Worm (Caenorhabditis elegans) whole organism, mixed stage, embryonic: ENCODE results near the gene srh-231.

Experiments used
- blmp-1 ChIP-seq: fragments of 150-350 bp; optimal IDR thresholded peaks from 2 replicates; lab custom pipeline; 2014; ENCODE audit warnings: missing biosample characterization, missing genetic modification characterization
- ceh-43 ChIP-seq: fragments of 200-800 bp; sonication (Bioruptor generic); optimal IDR thresholded peaks from 2 replicates; lab custom pipeline; 2018; ENCODE audit warnings: mild to moderate bottlenecking, missing genetic modification characterization, moderate library complexity, missing compliant biosample characterization
- lin-32 ChIP-seq: fragments of 200-800 bp; sonication (Bioruptor generic); optimal IDR thresholded peaks from 2 replicates; lab custom pipeline; 2018; ENCODE audit warnings: mild to moderate bottlenecking, missing genetic modification characterization, missing compliant biosample characterization
- pha-4 ChIP-seq: fragments of 150-350 bp; optimal IDR thresholded peaks from 2 replicates; lab custom pipeline; 2018; ENCODE audit warnings: missing biosample characterization, missing genetic modification reagents, missing genetic modification characterization
- snpc-4 ChIP-seq: fragments of 150-350 bp; optimal IDR thresholded peaks from 2 replicates; lab custom pipeline; 2014; ENCODE audit warnings: missing biosample characterization, missing genetic modification characterization
- unc-62 ChIP-seq: fragments of 150-350 bp; optimal IDR thresholded peaks from 2 replicates; lab custom pipeline; 2014; ENCODE audit warnings: missing biosample characterization, missing genetic modification reagents, missing genetic modification characterization
- ztf-11 ChIP-seq: fragments of 150-350 bp; optimal IDR thresholded peaks from 2 replicates; lab custom pipeline; 2014; ENCODE audit warnings: missing biosample characterization, missing genetic modification characterization

DNA sequence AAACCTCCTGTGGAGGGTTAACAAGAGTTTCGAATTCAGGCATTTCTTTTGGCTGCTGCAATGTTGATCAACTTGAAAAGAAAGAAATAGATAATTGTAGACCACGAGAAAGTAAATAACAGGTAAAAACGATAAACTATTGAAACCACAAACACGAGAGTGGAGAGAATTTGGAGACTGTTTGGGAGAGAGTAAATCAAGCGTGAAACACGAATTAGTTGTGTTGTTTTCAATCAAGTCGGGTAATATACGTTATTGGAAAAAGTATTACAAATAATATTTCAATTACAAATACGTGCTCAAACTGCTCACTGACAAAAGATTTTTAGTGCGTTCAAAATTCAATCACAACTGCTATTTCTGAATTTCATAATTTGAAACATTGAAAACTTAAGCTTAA, 29.0 kb upstream of the srh-231 start, which contains the start of gene C03G6.17:
- TF ChIP-seq ztf-11 (tag; lab: Kevin White, UChicago) (no peak), blmp-1 (tag; lab: Kevin White, UChicago) (no peak), lin-32 (GFP tag; lab: Kevin White, UChicago) (no peak), snpc-4 (no peak), pha-4 (tag; lab: Kevin White, UChicago) (no peak), ceh-43 (GFP tag; lab: Kevin White, UChicago) (no peak), unc-62 (GFP tag; lab: Kevin White, UChicago) (no peak)
